Fruit fly (Drosophila melanogaster): ENCODE results near the gene LanB2.

The LanB2 gene

DNA sequence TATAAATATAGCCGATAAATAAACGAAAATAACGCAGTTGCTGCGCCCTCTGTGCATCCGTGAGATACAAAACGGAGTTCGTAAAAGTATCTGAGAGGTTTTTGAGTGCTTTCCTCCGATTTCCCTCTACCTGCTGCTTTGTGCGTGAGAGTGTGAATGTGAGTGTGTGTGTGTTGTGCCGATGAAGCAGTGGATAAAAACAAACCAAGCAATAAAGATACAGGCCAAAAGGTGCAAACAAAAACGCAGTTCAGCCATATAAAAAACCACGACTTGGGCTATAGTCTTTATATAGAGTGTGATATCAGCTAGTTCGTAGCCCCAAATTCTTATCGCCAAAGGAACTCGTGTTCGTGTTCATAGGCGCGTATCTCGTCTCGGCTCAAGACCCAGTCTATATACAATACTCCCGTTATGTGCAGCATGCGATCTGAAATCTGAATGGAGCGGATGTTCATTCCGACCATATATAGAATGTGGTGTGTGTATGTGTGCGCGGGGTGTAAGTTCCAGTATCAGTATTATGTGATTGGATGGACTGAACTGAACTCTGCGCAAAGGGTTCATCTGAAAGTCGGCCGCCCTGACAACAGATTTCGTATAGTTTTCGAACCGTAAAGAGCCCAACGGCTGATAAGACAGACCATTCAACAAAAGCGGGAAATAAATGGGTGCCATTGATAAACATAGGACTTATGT is 878 bp downstream of the LanB2 start:
- no peak for TF ChIP-seq acj6 (GFP tag; optimal IDR thresholded peaks at IDR 0.05)
- no peak for TF ChIP-seq CG8632 (GFP tag; optimal IDR thresholded peaks at IDR 0.05)
- TF ChIP-seq CG4318 (GFP tag; optimal IDR thresholded peaks at IDR 0.05): no peak
- no peak for TF ChIP-seq dac (GFP tag; optimal IDR thresholded peaks at IDR 0.05)
- no peak for TF ChIP-seq CG10669 (GFP tag; optimal IDR thresholded peaks at IDR 0.05)
- TF ChIP-seq CG7368 (GFP tag; optimal IDR thresholded peaks at IDR 0.05): no peak
- no peak for TF ChIP-seq Sox102F (GFP tag; optimal IDR thresholded peaks at IDR 0.05)
- TF ChIP-seq CG11762 (GFP tag; optimal IDR thresholded peaks at IDR 0.05; ENCODE audit: insufficient read depth): no peak
- TF ChIP-seq vri (GFP tag; optimal IDR thresholded peaks at IDR 0.05): peak; percentile 73
- no peak for TF ChIP-seq achi (GFP tag; optimal IDR thresholded peaks at IDR 0.05)
- TF ChIP-seq Smox (GFP tag; optimal IDR thresholded peaks at IDR 0.05): no peak
- TF ChIP-seq CG10631 (GFP tag; optimal IDR thresholded peaks at IDR 0.05): no peak
- no peak for TF ChIP-seq CG32006 (GFP tag; optimal IDR thresholded peaks at IDR 0.05)
- TF ChIP-seq OdsH (GFP tag; optimal IDR thresholded peaks at IDR 0.05): no peak
- no peak for TF ChIP-seq CG6792 (GFP tag; optimal IDR thresholded peaks at IDR 0.05)
- TF ChIP-seq Hr4 (GFP tag; optimal IDR thresholded peaks at IDR 0.05): no peak
- no peak for TF ChIP-seq CG6808 (GFP tag; optimal IDR thresholded peaks at IDR 0.05)
- no peak for TF ChIP-seq CG6276 (GFP tag; optimal IDR thresholded peaks at IDR 0.05)
- no peak for TF ChIP-seq CG34406 (GFP tag; optimal IDR thresholded peaks at IDR 0.05)
- TF ChIP-seq fkh (GFP tag; optimal IDR thresholded peaks at IDR 0.05): peak; percentile 22
- TF ChIP-seq svp (GFP tag): peak; percentile 64
- no peak for TF ChIP-seq fd59A (GFP tag; optimal IDR thresholded peaks at IDR 0.05)
- TF ChIP-seq lz (GFP tag; optimal IDR thresholded peaks at IDR 0.05): no peak
- TF ChIP-seq cyc (GFP tag; optimal IDR thresholded peaks at IDR 0.05): no peak
- no peak for TF ChIP-seq Eip93F (GFP tag; optimal IDR thresholded peaks at IDR 0.05)
- TF ChIP-seq fd85E (GFP tag; optimal IDR thresholded peaks at IDR 0.05): no peak

DNA sequence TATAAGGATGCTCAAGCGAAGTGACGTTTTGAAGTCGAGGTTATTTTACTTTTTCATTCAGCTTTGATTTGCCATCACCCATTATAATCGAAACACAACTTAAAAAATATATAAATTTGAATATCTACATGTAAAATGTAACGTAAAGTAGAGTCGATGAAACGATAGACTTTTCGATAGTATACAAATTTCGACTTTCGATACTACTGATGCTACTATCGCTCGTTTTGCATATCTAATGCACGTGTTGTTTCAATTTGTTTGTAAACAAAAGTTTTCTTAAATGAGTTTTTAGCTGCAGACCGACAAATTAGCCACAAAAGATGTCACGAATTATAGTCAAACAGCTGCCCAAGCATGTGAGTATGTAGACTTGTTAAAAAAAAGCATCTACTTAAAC is 9.3 kb downstream of the LanB2 start, which contains the start of gene CG3335:
CG3335 (plus strand) TSS at position 224 of the 400 bp plus-strand sequence.
- no peak for TF ChIP-seq esn (GFP tag; optimal IDR thresholded peaks at IDR 0.05)
- TF ChIP-seq achi (GFP tag; optimal IDR thresholded peaks at IDR 0.05): no peak
- no peak for TF ChIP-seq OdsH (GFP tag; optimal IDR thresholded peaks at IDR 0.05)
- TF ChIP-seq Sox102F (GFP tag; optimal IDR thresholded peaks at IDR 0.05): no peak
- no peak for TF ChIP-seq CG3919 (GFP tag; optimal IDR thresholded peaks at IDR 0.05)
- no peak for TF ChIP-seq CG6854 (GFP tag; optimal IDR thresholded peaks at IDR 0.05)
- TF ChIP-seq fd85E (GFP tag; optimal IDR thresholded peaks at IDR 0.05): no peak
- no peak for TF ChIP-seq CG6808 (GFP tag; optimal IDR thresholded peaks at IDR 0.05)
- TF ChIP-seq CG6792 (GFP tag; optimal IDR thresholded peaks at IDR 0.05): no peak
- no peak for TF ChIP-seq CG4318 (GFP tag; optimal IDR thresholded peaks at IDR 0.05)
- no peak for TF ChIP-seq Sox15 (GFP tag; optimal IDR thresholded peaks at IDR 0.05)

DNA sequence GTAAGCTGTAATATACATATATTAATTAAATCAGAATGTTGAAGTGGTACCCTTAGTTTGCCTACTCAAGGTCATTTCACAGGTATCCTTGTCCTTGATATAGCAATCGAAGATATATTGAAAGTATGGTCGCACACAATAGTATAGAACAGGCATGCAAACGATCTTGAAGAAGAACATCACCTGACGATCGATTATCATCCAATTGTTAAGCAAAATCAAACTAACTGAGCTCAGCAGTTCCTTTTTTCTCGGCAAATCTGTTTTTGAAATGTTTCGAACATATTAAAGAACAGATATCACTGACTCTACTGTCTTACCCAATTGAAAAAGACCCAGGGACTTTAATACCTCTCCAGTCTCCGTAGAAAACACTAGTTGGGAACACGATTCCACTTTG is 13.7 kb downstream of the LanB2 start, which contains the start of gene Cyp40:
Cyp40 (plus strand) TSS at position 301 of the 400 bp plus-strand sequence.
- no peak for TF ChIP-seq cyc (GFP tag; optimal IDR thresholded peaks at IDR 0.05)
- TF ChIP-seq Ets21C (GFP tag; optimal IDR thresholded peaks at IDR 0.05): no peak
- TF ChIP-seq CG16779 (tag; optimal IDR thresholded peaks at IDR 0.05): no peak
- TF ChIP-seq vri (GFP tag; optimal IDR thresholded peaks at IDR 0.05): no peak
- TF ChIP-seq acj6 (GFP tag; optimal IDR thresholded peaks at IDR 0.05): no peak
- TF ChIP-seq CG34406 (GFP tag; optimal IDR thresholded peaks at IDR 0.05): no peak
- no peak for TF ChIP-seq achi (GFP tag; optimal IDR thresholded peaks at IDR 0.05)
- no peak for TF ChIP-seq Sox102F (GFP tag; optimal IDR thresholded peaks at IDR 0.05)
- no peak for TF ChIP-seq CG3032 (tag; optimal IDR thresholded peaks at IDR 0.05)
- TF ChIP-seq Sox14 (GFP tag; optimal IDR thresholded peaks at IDR 0.05): no peak
- no peak for TF ChIP-seq Smox (GFP tag; optimal IDR thresholded peaks at IDR 0.05)
- no peak for TF ChIP-seq CG10669 (GFP tag; optimal IDR thresholded peaks at IDR 0.05)
- no peak for TF ChIP-seq CG6854 (GFP tag; optimal IDR thresholded peaks at IDR 0.05)
- no peak for TF ChIP-seq CG10631 (GFP tag; optimal IDR thresholded peaks at IDR 0.05)
- no peak for TF ChIP-seq dac (GFP tag; optimal IDR thresholded peaks at IDR 0.05)
- TF ChIP-seq CG8632 (GFP tag; optimal IDR thresholded peaks at IDR 0.05): no peak
- TF ChIP-seq CG11762 (GFP tag; optimal IDR thresholded peaks at IDR 0.05; ENCODE audit: insufficient read depth): no peak
- TF ChIP-seq CG6276 (GFP tag; optimal IDR thresholded peaks at IDR 0.05): no peak
